Fruit fly (Drosophila melanogaster) Kc167 (cell line): ENCODE results near the gene mxc.

ENCODE experiments used
- Sin3A ChIP-seq: fragments of >200 bp; optimal IDR thresholded peaks from 2 replicates; lab custom pipeline; 2018; ENCODE audit warnings: missing external identifiers
- psq ChIP-seq: fragments of >200 bp; optimal IDR thresholded peaks from 2 replicates; lab custom pipeline; 2017; ENCODE audit warnings: missing external identifiers

- TF ChIP-seq psq (lab: Kevin White, UChicago) (no peak), Sin3A (lab: Kevin White, UChicago) (no peak)
These were observed 50.8 kb downstream of the mxc start, which contains the start of gene CG12056 for dm6 chrX:9192429-9192828.
